Fruit fly (Drosophila melanogaster) whole organism, embryonic: Measurements from ENCODE around the gene Pig1.
A peak's percentile ranks its signal among the peaks of the same experiment; 100 is the strongest.

Source experiments
- Adf1 ChIP-seq: fragments of 200-800 bp; sonication (Bioruptor generic); IDR thresholded peaks from 2 replicates; pipeline ENCODE4 v1.3.6; 2022; ENCODE audit warnings: missing biosample characterization, missing genetic modification characterization
- Aef1 ChIP-seq: fragments of 200-800 bp; sonication (Bioruptor generic); IDR thresholded peaks from 3 replicates; pipeline ENCODE4 v1.3.6; 2022; ENCODE audit warnings: missing biosample characterization, missing genetic modification characterization
- Awh ChIP-seq: fragments of 200-800 bp; sonication (Bioruptor generic); IDR thresholded peaks from 2 replicates; pipeline ENCODE4, ENCODE4 v1.3.6; 2022; ENCODE audit warnings: missing biosample characterization, missing genetic modification characterization
- CG10321 ChIP-seq: fragments of 200-800 bp; sonication (Bioruptor generic); IDR thresholded peaks from 2 replicates; pipeline ENCODE4 v1.3.6; 2022; ENCODE audit warnings: missing biosample characterization, missing genetic modification characterization
- CG10654 ChIP-seq: fragments of 200-800 bp; sonication (Bioruptor generic); optimal IDR thresholded peaks from 2 replicates; lab custom pipeline; 2016; ENCODE audit warnings: missing biosample characterization, missing genetic modification characterization
- CG11085 ChIP-seq: fragments of 200-800 bp; sonication (Bioruptor generic); IDR thresholded peaks from 2 replicates; pipeline ENCODE4 v1.3.6; 2022; ENCODE audit warnings: missing biosample characterization, missing genetic modification characterization
- CG13775 ChIP-seq: fragments of 200-800 bp; sonication (Bioruptor generic); optimal IDR thresholded peaks from 3 replicates; lab custom pipeline; 2017; ENCODE audit warnings: missing biosample characterization, mild to moderate bottlenecking, missing genetic modification characterization
- CG14014 ChIP-seq: fragments of 200-800 bp; sonication (Bioruptor generic); IDR thresholded peaks from 2 replicates; pipeline ENCODE4 v1.3.6; 2022; ENCODE audit warnings: missing biosample characterization, missing genetic modification characterization
- CG15073 ChIP-seq: fragments of 200-800 bp; sonication (Bioruptor generic); optimal IDR thresholded peaks from 2 replicates; lab custom pipeline; 2016; ENCODE audit warnings: missing biosample characterization, missing genetic modification characterization
- CG17385 ChIP-seq: fragments of 200-800 bp; sonication (Bioruptor generic); optimal IDR thresholded peaks from 3 replicates; lab custom pipeline; 2018; ENCODE audit warnings: missing biosample characterization, mild to moderate bottlenecking, missing genetic modification characterization
- CG17612 ChIP-seq: fragments of 200-800 bp; sonication (Bioruptor generic); IDR thresholded peaks from 2 replicates; pipeline ENCODE4 v1.3.6; 2022; ENCODE audit warnings: missing biosample characterization, missing genetic modification characterization
- CG18262 ChIP-seq: fragments of 200-800 bp; optimal IDR thresholded peaks from 3 replicates; lab custom pipeline; 2019; ENCODE audit warnings: missing biosample characterization, mild to moderate bottlenecking, missing genetic modification characterization, moderate library complexity
- CG2712 ChIP-seq: fragments of 200-800 bp; optimal IDR thresholded peaks from 3 replicates; lab custom pipeline; 2019; ENCODE audit warnings: missing biosample characterization, mild to moderate bottlenecking, missing genetic modification characterization, moderate library complexity
- CG3163 ChIP-seq: fragments of 200-800 bp; sonication (Bioruptor generic); optimal IDR thresholded peaks from 3 replicates; lab custom pipeline; 2016; ENCODE audit warnings: missing biosample characterization, missing genetic modification characterization
- CG4360 ChIP-seq: fragments of 200-800 bp; sonication (Bioruptor generic); IDR thresholded peaks from 2 replicates; pipeline ENCODE4 v1.3.6; 2022; ENCODE audit warnings: missing biosample characterization, missing genetic modification characterization
- CG4730 ChIP-seq: fragments of 200-800 bp; sonication (Bioruptor generic); IDR thresholded peaks from 2 replicates; pipeline ENCODE4 v1.3.6; 2022; ENCODE audit warnings: missing biosample characterization, missing genetic modification characterization
- CG5953 ChIP-seq: fragments of 200-800 bp; sonication (Bioruptor generic); IDR thresholded peaks from 2 replicates; pipeline ENCODE4 v1.3.6; 2022; ENCODE audit warnings: missing biosample characterization, missing genetic modification characterization
- CG8944 ChIP-seq: fragments of 200-800 bp; sonication (Bioruptor generic); optimal IDR thresholded peaks from 3 replicates; lab custom pipeline; 2016; ENCODE audit warnings: missing biosample characterization, missing genetic modification characterization
- CG9727 ChIP-seq: fragments of 200-800 bp; sonication (Bioruptor generic); optimal IDR thresholded peaks from 3 replicates; lab custom pipeline; 2017; ENCODE audit warnings: missing biosample characterization, mild to moderate bottlenecking, missing genetic modification characterization
- CoRest ChIP-seq: fragments of 200-800 bp; sonication (Bioruptor generic); optimal IDR thresholded peaks from 3 replicates; lab custom pipeline; 2018; ENCODE audit warnings: missing biosample characterization, mild to moderate bottlenecking, missing genetic modification characterization, moderate library complexity
- Drgx ChIP-seq: fragments of 200-800 bp; sonication (Bioruptor generic); IDR thresholded peaks from 2 replicates; pipeline ENCODE4 v1.3.6; 2022; ENCODE audit warnings: missing biosample characterization, missing genetic modification characterization
- HHEX ChIP-seq: fragments of 200-800 bp; sonication (Bioruptor generic); optimal IDR thresholded peaks from 3 replicates; lab custom pipeline; 2017; ENCODE audit warnings: missing biosample characterization, mild to moderate bottlenecking, missing genetic modification characterization, missing genetic modification reagents
- Hey ChIP-seq: fragments of 200-800 bp; sonication (Bioruptor generic); optimal IDR thresholded peaks from 3 replicates; lab custom pipeline; 2018; ENCODE audit warnings: missing biosample characterization, mild to moderate bottlenecking, missing genetic modification characterization
- Lhr ChIP-seq: fragments of 200-800 bp; sonication (Bioruptor generic); optimal IDR thresholded peaks from 3 replicates; lab custom pipeline; 2017; ENCODE audit warnings: mild to moderate bottlenecking, missing biosample characterization, missing genetic modification reagents, missing genetic modification characterization
- MBD-R2 ChIP-seq: fragments of 200-800 bp; sonication (Bioruptor generic); IDR thresholded peaks from 2 replicates; pipeline ENCODE4 v1.3.6; 2022; ENCODE audit warnings: missing biosample characterization, missing genetic modification characterization
- MTF-1 ChIP-seq: fragments of 200-800 bp; sonication (Bioruptor generic); optimal IDR thresholded peaks from 2 replicates; lab custom pipeline; 2018; ENCODE audit warnings: missing biosample characterization, mild to moderate bottlenecking, missing genetic modification characterization, borderline replicate concordance
- Med ChIP-seq: fragments of 200-800 bp; sonication (Bioruptor generic); peaks from one replicate; lab custom pipeline; 2016; ENCODE audit warnings: missing biosample characterization, missing genetic modification characterization, mild to moderate bottlenecking, inconsistent platforms, moderate library complexity
- PHDP ChIP-seq: fragments of 200-800 bp; sonication (Bioruptor generic); optimal IDR thresholded peaks from 3 replicates; lab custom pipeline; 2018; ENCODE audit warnings: missing biosample characterization, mild to moderate bottlenecking, missing genetic modification characterization, moderate library complexity
- bcd ChIP-seq: fragments of 200-800 bp; sonication (Bioruptor generic); optimal IDR thresholded peaks from 2 replicates; lab custom pipeline; 2017; ENCODE audit warnings: missing biosample characterization, mild to moderate bottlenecking, missing genetic modification characterization
- bsh ChIP-seq, 2 experiments: fragments of 200-800 bp; sonication (Bioruptor generic); optimal IDR thresholded peaks; 2 replicates each; lab custom pipeline; 2017 to 2018; ENCODE audit warnings: mild to moderate bottlenecking in 2 of 2, missing biosample characterization in 2 of 2, missing genetic modification characterization in 2 of 2, moderate library complexity in 1 of 2
- cas ChIP-seq: fragments of 200-800 bp; sonication (Bioruptor generic); IDR thresholded peaks from 2 replicates; pipeline ENCODE4 v1.3.6; 2022; ENCODE audit warnings: missing biosample characterization, missing genetic modification characterization
- cg ChIP-seq: fragments of 200-800 bp; sonication (Bioruptor generic); optimal IDR thresholded peaks from 3 replicates; lab custom pipeline; 2019; ENCODE audit warnings: missing biosample characterization, mild to moderate bottlenecking, missing genetic modification characterization, moderate library complexity
- crol ChIP-seq: fragments of 200-800 bp; sonication (Bioruptor generic); IDR thresholded peaks from 2 replicates; pipeline ENCODE4 v1.3.6; 2022; ENCODE audit warnings: missing biosample characterization, missing genetic modification characterization
- cwo ChIP-seq: fragments of 200-800 bp; sonication (Bioruptor generic); optimal IDR thresholded peaks from 3 replicates; lab custom pipeline; 2017; ENCODE audit warnings: missing biosample characterization, missing genetic modification characterization, mild to moderate bottlenecking, moderate library complexity, missing genetic modification reagents
- dan ChIP-seq: fragments of 200-800 bp; sonication (Bioruptor generic); IDR thresholded peaks from 2 replicates; pipeline ENCODE4 v1.3.6; 2022; ENCODE audit warnings: missing biosample characterization, missing genetic modification characterization
- ems ChIP-seq: fragments of 200-800 bp; sonication (Bioruptor generic); optimal IDR thresholded peaks from 3 replicates; lab custom pipeline; 2016; ENCODE audit warnings: missing biosample characterization, missing genetic modification characterization
- eyg ChIP-seq: fragments of 200-800 bp; sonication (Bioruptor generic); optimal IDR thresholded peaks from 3 replicates; lab custom pipeline; 2016; ENCODE audit warnings: missing biosample characterization, missing genetic modification characterization
- ind ChIP-seq: fragments of 200-800 bp; sonication (Bioruptor generic); optimal IDR thresholded peaks from 3 replicates; lab custom pipeline; 2016; ENCODE audit warnings: missing biosample characterization, missing genetic modification characterization
- lab ChIP-seq: fragments of 200-800 bp; sonication (Bioruptor generic); optimal IDR thresholded peaks from 3 replicates; lab custom pipeline; 2017; ENCODE audit warnings: missing biosample characterization, missing genetic modification characterization, mild to moderate bottlenecking, moderate library complexity, missing genetic modification reagents
- nom ChIP-seq: fragments of 200-800 bp; sonication (Bioruptor generic); optimal IDR thresholded peaks from 2 replicates; lab custom pipeline; 2017; ENCODE audit warnings: missing biosample characterization, missing genetic modification characterization, mild to moderate bottlenecking, moderate library complexity, missing genetic modification reagents
- org-1 ChIP-seq: fragments of 200-800 bp; sonication (Bioruptor generic); optimal IDR thresholded peaks from 2 replicates; lab custom pipeline; 2017; ENCODE audit warnings: missing biosample characterization, missing genetic modification characterization
- otp ChIP-seq: fragments of 200-800 bp; sonication (Bioruptor generic); IDR thresholded peaks from 3 replicates; pipeline ENCODE4, ENCODE4 v1.3.6; 2022; ENCODE audit warnings: missing biosample characterization, missing genetic modification characterization
- ranshi ChIP-seq: fragments of 200-800 bp; sonication (Bioruptor generic); IDR thresholded peaks from 2 replicates; pipeline ENCODE4 v1.3.6; 2022; ENCODE audit warnings: missing biosample characterization, missing genetic modification characterization
- scrt ChIP-seq: fragments of 200-800 bp; sonication (Bioruptor generic); optimal IDR thresholded peaks from 2 replicates; lab custom pipeline; 2018; ENCODE audit warnings: missing biosample characterization, mild to moderate bottlenecking, missing genetic modification characterization, moderate library complexity
- sd ChIP-seq: fragments of 200-800 bp; sonication (Bioruptor generic); optimal IDR thresholded peaks from 3 replicates; lab custom pipeline; 2018; ENCODE audit warnings: missing biosample characterization, mild to moderate bottlenecking, missing genetic modification characterization, moderate library complexity
- sim ChIP-seq: fragments of 200-800 bp; sonication (Bioruptor generic); IDR thresholded peaks from 2 replicates; pipeline ENCODE4 v1.3.6; 2022; ENCODE audit warnings: missing biosample characterization, missing genetic modification characterization
- sr ChIP-seq: fragments of 200-800 bp; sonication (Bioruptor generic); IDR thresholded peaks from 3 replicates; pipeline ENCODE4 v1.3.6; 2022; ENCODE audit warnings: missing biosample characterization, missing genetic modification characterization
- stwl ChIP-seq: fragments of 200-800 bp; sonication (Bioruptor generic); optimal IDR thresholded peaks from 3 replicates; lab custom pipeline; 2018; ENCODE audit warnings: missing biosample characterization, mild to moderate bottlenecking, missing genetic modification characterization, moderate library complexity
- z ChIP-seq: fragments of 200-800 bp; sonication (Bioruptor generic); IDR thresholded peaks from 3 replicates; pipeline ENCODE4 v1.3.6; 2022; ENCODE audit warnings: missing biosample characterization, missing genetic modification characterization

Gene Pig1

dm6 chrX:3291071-3291660, 42.1 kb upstream of the Pig1 start:
- TF ChIP-seq CG3163 (no peak), dan (GFP tag; lab: Robert Waterston, UW) (no peak), sim (no peak), CG4730 (GFP tag; lab: Robert Waterston, UW) (no peak), CG13775 (no peak), CG15073 (GFP tag; lab: Kevin White, UChicago) (no peak), CG17385 (peak; percentile 17), CG10654 (GFP tag; lab: Kevin White, UChicago) (no peak), sd (tag; lab: Kevin White, UChicago) (no peak), Awh (no peak), lab (GFP tag; lab: Kevin White, UChicago) (no peak), CG14014 (GFP tag; lab: Robert Waterston, UW) (no peak), Drgx (no peak), crol (GFP tag; lab: Robert Waterston, UW) (0 out of 2 replicates have a peak, but pooled peaks have one; percentile 15), cg (peak; percentile 36), CG9727 (GFP tag; lab: Kevin White, UChicago) (no peak), CG4360 (GFP tag; lab: Robert Waterston, UW) (peak; percentile 75), CG10321 (no peak), MBD-R2 (GFP tag; lab: Robert Waterston, UW) (no peak), HHEX (no peak), cas (no peak), Aef1 (peak; percentile 21; the same call in 1 of the 3 replicates), Med (GFP tag; lab: Kevin White, UChicago) (peak; percentile 23), MTF-1 (GFP tag; lab: Kevin White, UChicago) (no peak), Adf1 (GFP tag; lab: Robert Waterston, UW) (peak; percentile 90)

- TF ChIP-seq otp (GFP tag; lab: Robert Waterston, UW) = peak; percentile 49; the same call in 1 of the 3 replicates
- TF ChIP-seq CG8944 = peak; percentile 5
- TF ChIP-seq CG5953 = peak; percentile 25; the same call in 1 of the 2 replicates
- TF ChIP-seq ind (GFP tag; lab: Kevin White, UChicago) = peak; percentile 45
- TF ChIP-seq stwl (tag; lab: Kevin White, UChicago) = peak; percentile 7
- TF ChIP-seq z (GFP tag; lab: Robert Waterston, UW) = 0 out of 3 replicates have a peak, but pooled peaks have one; percentile 54
- TF ChIP-seq Lhr (GFP tag; lab: Kevin White, UChicago) = no peak
- no peak for TF ChIP-seq Hey (tag; lab: Kevin White, UChicago)
- TF ChIP-seq scrt = peak; percentile 22
- TF ChIP-seq bcd = peak; percentile 47
- TF ChIP-seq PHDP (tag; lab: Kevin White, UChicago) = peak; percentile 46
- peak; percentile 49 for TF ChIP-seq CG18262 (tag; lab: Kevin White, UChicago)
- peak; percentile 49 for TF ChIP-seq CG2712 (tag; lab: Kevin White, UChicago)
- TF ChIP-seq ems (GFP tag; lab: Kevin White, UChicago) = peak; percentile 8
- TF ChIP-seq sr (GFP tag; lab: Robert Waterston, UW) = peak; percentile 27; the same call in 1 of the 3 replicates
- peak; percentile 20 to 42 for TF ChIP-seq bsh (GFP tag; optimal IDR thresholded peaks at IDR 0.05; lab: Kevin White, UChicago)
- TF ChIP-seq ranshi (GFP tag; lab: Robert Waterston, UW) = peak; percentile 13; the same call in 1 of the 2 replicates
- TF ChIP-seq CoRest (tag; lab: Kevin White, UChicago) = peak; percentile 53
- no peak for TF ChIP-seq CG17612 (GFP tag; lab: Robert Waterston, UW)
- peak; percentile 53; the same call in 2 of the 3 replicates for TF ChIP-seq Aef1
- peak; percentile 85 for TF ChIP-seq Med (GFP tag; lab: Kevin White, UChicago)
- 0 out of 2 replicates have a peak, but pooled peaks have one; percentile 13 for TF ChIP-seq CG11085 (GFP tag; lab: Robert Waterston, UW)
- TF ChIP-seq cwo (GFP tag; lab: Kevin White, UChicago) = peak; percentile 66
- TF ChIP-seq org-1 (GFP tag; lab: Kevin White, UChicago) = peak; percentile 39
- TF ChIP-seq nom = peak; percentile 16
- no peak for TF ChIP-seq eyg (GFP tag; lab: Kevin White, UChicago)
These were observed 40.0 kb upstream of the Pig1 start for dm6 chrX:3288909-3289706.
